Worm (Caenorhabditis elegans): ENCODE results near the gene rpc-25.

ce11 chrV:10238665-10239064, 32.3 kb upstream of the rpc-25 start, which contains the start of gene fubl-1:
- TF ChIP-seq tab-1 (GFP tag; IDR thresholded peaks at IDR 0.05) (0 out of 2 replicates have a peak, but pooled peaks have one; percentile 46), ref-1 (GFP tag; conservative IDR thresholded peaks at IDR 0.05) (no peak), med-1 (GFP tag; optimal IDR thresholded peaks at IDR 0.05; ENCODE audit: insufficient read depth) (no peak)

Measured in whole organism, midembryonic.